Worm (Caenorhabditis elegans) whole organism, midembryonic: Measurements from ENCODE around the gene spp-26.

ENCODE experiments used
- flt-1 ChIP-seq: fragments of 200-800 bp; sonication (Bioruptor generic); IDR thresholded peaks from 2 replicates; pipeline ENCODE4 v1.3.6; 2022; ENCODE audit warnings: missing genetic modification characterization, missing compliant biosample characterization
- ref-1 ChIP-seq: fragments of 200-800 bp; sonication (Bioruptor generic); conservative IDR thresholded peaks from 2 replicates; pipeline ENCODE4 v1.3.6; 2022; ENCODE audit warnings: missing genetic modification reagents, missing genetic modification characterization, missing compliant biosample characterization

ce11 chrV:6565851-6566386 lies 6.9 kb upstream of the spp-26 start, which contains the start of gene K04A8.1:
- TF ChIP-seq flt-1 (GFP tag; lab: Robert Waterston, UW), result no peak
- TF ChIP-seq ref-1 (GFP tag; lab: Robert Waterston, UW), result no peak
